Worm (Caenorhabditis elegans) whole organism, young adult: ENCODE results near the gene srw-43.

ENCODE experiments used
- D2030.7 ChIP-seq: fragments of 200-800 bp; sonication (Bioruptor generic); IDR thresholded peaks from 2 replicates; pipeline ENCODE4 v1.3.6; 2022; ENCODE audit warnings: missing genetic modification reagents, missing genetic modification characterization, missing compliant biosample characterization
- F22D6.2 ChIP-seq: sonication (generic microtip); optimal IDR thresholded peaks from 2 replicates; lab custom pipeline; 2016; ENCODE audit warnings: mild to moderate bottlenecking, missing genetic modification characterization, missing compliant biosample characterization
- F39B2.1 ChIP-seq: fragments of 200-800 bp; sonication (Bioruptor generic); IDR thresholded peaks from 2 replicates; pipeline ENCODE4 v1.3.6; 2022; ENCODE audit warnings: missing genetic modification reagents, missing genetic modification characterization, missing compliant biosample characterization
- F57A8.1 ChIP-seq: fragments of 200-800 bp; sonication (Bioruptor generic); optimal IDR thresholded peaks from 2 replicates; lab custom pipeline; 2018; ENCODE audit warnings: mild to moderate bottlenecking, missing genetic modification characterization, moderate library complexity, missing compliant biosample characterization
- T26A5.8 ChIP-seq: sonication (generic microtip); optimal IDR thresholded peaks from 2 replicates; lab custom pipeline; 2016; ENCODE audit warnings: missing genetic modification characterization, missing compliant biosample characterization
- Y53G8AR.9 ChIP-seq: fragments of 200-800 bp; sonication (Bioruptor generic); conservative IDR thresholded peaks from 2 replicates; pipeline ENCODE4 v1.3.6; 2022; ENCODE audit warnings: missing genetic modification reagents, missing genetic modification characterization, missing compliant biosample characterization
- Y56A3A.18 ChIP-seq: fragments of 200-800 bp; sonication (Bioruptor generic); IDR thresholded peaks from 2 replicates; pipeline ENCODE4 v1.3.6; 2022; ENCODE audit warnings: missing genetic modification reagents, missing genetic modification characterization, missing compliant biosample characterization
- Y67H2A.10 ChIP-seq: fragments of 200-800 bp; sonication (Bioruptor generic); conservative IDR thresholded peaks from 2 replicates; pipeline ENCODE4 v1.3.6; 2022; ENCODE audit warnings: missing genetic modification reagents, missing genetic modification characterization, missing compliant biosample characterization
- ama-1 ChIP-seq, 3 experiments: fragments of 150-350 bp in 1 of 3; sonication (generic microtip) in 2 of 3; optimal IDR thresholded peaks; 2 replicates each; lab custom pipeline; 2014 to 2018; ENCODE audit warnings: missing biosample characterization in 2 of 3, missing genetic modification characterization in 2 of 3, missing genetic modification reagents in 2 of 3
- aptf-2 ChIP-seq: fragments of 200-800 bp; sonication (Bioruptor generic); conservative IDR thresholded peaks from 2 replicates; pipeline ENCODE4 v1.3.6; 2022; ENCODE audit warnings: missing genetic modification reagents, missing genetic modification characterization, missing compliant biosample characterization
- attf-3 ChIP-seq: fragments of 200-800 bp; sonication (Bioruptor generic); conservative IDR thresholded peaks from 2 replicates; pipeline ENCODE4 v1.3.6; 2022; ENCODE audit warnings: missing genetic modification reagents, missing genetic modification characterization, missing compliant biosample characterization
- cebp-1 ChIP-seq, 2 experiments: fragments of 200-800 bp in 1 of 2; sonication (Bioruptor generic) in 1 of 2; sonication (generic microtip) in 1 of 2; IDR thresholded peaks in 1 of 2; optimal IDR thresholded peaks in 1 of 2; 2 replicates each; pipeline versions ENCODE4 v1.3.6 to Lab custom; 2017 to 2022; ENCODE audit warnings: missing compliant biosample characterization in 2 of 2, missing genetic modification characterization in 2 of 2, mild to moderate bottlenecking in 1 of 2, missing genetic modification reagents in 1 of 2, moderate library complexity in 1 of 2
- cebp-2 ChIP-seq: fragments of 200-800 bp; sonication (Bioruptor generic); IDR thresholded peaks from 2 replicates; pipeline ENCODE4 v1.3.6; 2022; ENCODE audit warnings: missing genetic modification characterization, missing compliant biosample characterization
- die-1 ChIP-seq: sonication (generic microtip); optimal IDR thresholded peaks from 2 replicates; lab custom pipeline; 2016; ENCODE audit warnings: missing genotype, mild to moderate bottlenecking, missing genetic modification characterization, missing compliant biosample characterization
- hlh-12 ChIP-seq: sonication (generic microtip); optimal IDR thresholded peaks from 2 replicates; lab custom pipeline; 2016; ENCODE audit warnings: missing genetic modification characterization, missing compliant biosample characterization
- hlh-26 ChIP-seq: fragments of 200-800 bp; sonication (Bioruptor generic); conservative IDR thresholded peaks from 2 replicates; pipeline ENCODE4 v1.3.6; 2022; ENCODE audit warnings: missing genetic modification reagents, missing genetic modification characterization, missing compliant biosample characterization
- madf-10 ChIP-seq: sonication (generic microtip); optimal IDR thresholded peaks from 2 replicates; lab custom pipeline; 2016; ENCODE audit warnings: mild to moderate bottlenecking, missing genetic modification characterization, missing compliant biosample characterization
- mes-4 ChIP-seq: sonication (generic microtip); optimal IDR thresholded peaks from 2 replicates; lab custom pipeline; 2016; ENCODE audit warnings: missing genotype, missing genetic modification characterization, missing compliant biosample characterization
- nfya-2 ChIP-seq: fragments of 200-800 bp; sonication (Bioruptor generic); IDR thresholded peaks from 2 replicates; pipeline ENCODE4 v1.3.6; 2022; ENCODE audit warnings: missing genetic modification reagents, missing genetic modification characterization, missing compliant biosample characterization
- nhr-179 ChIP-seq: sonication (generic microtip); optimal IDR thresholded peaks from 2 replicates; lab custom pipeline; 2016; ENCODE audit warnings: mild to moderate bottlenecking, missing genetic modification characterization, missing compliant biosample characterization
- sdz-38 ChIP-seq: sonication (generic microtip); optimal IDR thresholded peaks from 2 replicates; lab custom pipeline; 2016; ENCODE audit warnings: missing genotype, missing genetic modification characterization, missing compliant biosample characterization
- unc-130 ChIP-seq: sonication (generic microtip); optimal IDR thresholded peaks from 2 replicates; lab custom pipeline; 2016; ENCODE audit warnings: missing genetic modification reagents, missing genetic modification characterization, missing compliant biosample characterization
- xnd-1 ChIP-seq: sonication (generic microtip); optimal IDR thresholded peaks from 2 replicates; lab custom pipeline; 2016; ENCODE audit warnings: missing genotype, missing genetic modification reagents, missing genetic modification characterization, missing compliant biosample characterization
- zfh-2 ChIP-seq: fragments of 200-800 bp; sonication (Bioruptor generic); conservative IDR thresholded peaks from 2 replicates; pipeline ENCODE4 v1.3.6; 2022; ENCODE audit warnings: missing genetic modification reagents, missing genetic modification characterization, missing compliant biosample characterization
- ztf-22 ChIP-seq: fragments of 200-800 bp; sonication (Bioruptor generic); optimal IDR thresholded peaks from 2 replicates; lab custom pipeline; 2018; ENCODE audit warnings: mild to moderate bottlenecking, missing genetic modification characterization, moderate library complexity, missing compliant biosample characterization
- ztf-26 ChIP-seq: sonication (generic microtip); optimal IDR thresholded peaks from 2 replicates; lab custom pipeline; 2017; ENCODE audit warnings: missing genetic modification characterization, missing compliant biosample characterization
- ztf-28 ChIP-seq: fragments of 200-800 bp; sonication (Bioruptor generic); IDR thresholded peaks from 2 replicates; pipeline ENCODE4 v1.3.6; 2022; ENCODE audit warnings: missing genetic modification reagents, missing genetic modification characterization, missing compliant biosample characterization

Gene srw-43

ce11 chrV:16733681-16734080 is 47.9 kb downstream of the srw-43 start, which contains the start of gene T25E12.16:
TSS of gene T25E12.16 (minus strand) at chrV:16733781.
- TF ChIP-seq die-1 (no peak), T26A5.8 (tag; lab: Kevin White, UChicago) (no peak), attf-3 (GFP tag; lab: Robert Waterston, UW) (no peak), F39B2.1 (GFP tag; lab: Robert Waterston, UW) (no peak), ama-1 (optimal IDR thresholded peaks at IDR 0.05; lab: Kevin White, UChicago) (no peak), ama-1 (GFP tag; optimal IDR thresholded peaks at IDR 0.05; lab: Kevin White, UChicago) (no peak), mes-4 (tag; lab: Kevin White, UChicago) (no peak), ztf-28 (no peak), unc-130 (GFP tag; lab: Kevin White, UChicago) (no peak), nfya-2 (no peak), cebp-2 (no peak)

- TF ChIP-seq F57A8.1 (GFP tag; lab: Kevin White, UChicago) (no peak), aptf-2 (GFP tag; lab: Robert Waterston, UW) (no peak), hlh-26 (GFP tag; lab: Robert Waterston, UW) (no peak), ztf-26 (tag; lab: Kevin White, UChicago) (no peak), zfh-2 (GFP tag; lab: Robert Waterston, UW) (no peak), Y53G8AR.9 (GFP tag; lab: Robert Waterston, UW) (no peak), cebp-1 (GFP tag; IDR thresholded peaks at IDR 0.05; lab: Robert Waterston, UW) (no peak), cebp-1 (tag; optimal IDR thresholded peaks at IDR 0.05; lab: Kevin White, UChicago) (no peak), ztf-22 (no peak), F22D6.2 (tag; lab: Kevin White, UChicago) (no peak), D2030.7 (GFP tag; lab: Robert Waterston, UW) (no peak), xnd-1 (tag; lab: Kevin White, UChicago) (no peak), hlh-12 (no peak), Y56A3A.18 (GFP tag; lab: Robert Waterston, UW) (no peak), nhr-179 (tag; lab: Kevin White, UChicago) (no peak), sdz-38 (tag; lab: Kevin White, UChicago) (no peak), madf-10 (tag; lab: Kevin White, UChicago) (no peak), Y67H2A.10 (no peak)
Observed at ce11 chrV:16735518-16735917, 49.7 kb downstream of the srw-43 start, which contains the start of the genes clec-38 and clec-34. TSS of gene clec-38 (minus strand) at chrV:16735618. TSS of gene clec-34 (plus strand) at chrV:16735765.
